Fruit fly (Drosophila melanogaster) whole organism, embryonic: ENCODE data around the gene RpL6.

Experiments
- Atf-2 ChIP-seq: fragments of 200-800 bp; sonication (Bioruptor generic); optimal IDR thresholded peaks from 2 replicates; lab custom pipeline; 2016; ENCODE audit warnings: missing biosample characterization, missing genetic modification characterization
- C15 ChIP-seq: fragments of 200-800 bp; sonication (Bioruptor generic); IDR thresholded peaks from 3 replicates; pipeline ENCODE4 v1.3.6; 2022; ENCODE audit warnings: missing biosample characterization, missing genetic modification characterization
- CG10209 ChIP-seq: fragments of 200-800 bp; sonication (Bioruptor generic); optimal IDR thresholded peaks from 3 replicates; lab custom pipeline; 2017; ENCODE audit warnings: missing biosample characterization, mild to moderate bottlenecking, missing genetic modification characterization, missing genetic modification reagents
- CG10267 ChIP-seq: fragments of 200-800 bp; sonication (Bioruptor generic); optimal IDR thresholded peaks from 2 replicates; lab custom pipeline; 2018; ENCODE audit warnings: missing biosample characterization, mild to moderate bottlenecking, missing genetic modification characterization, moderate library complexity
- CG12219 ChIP-seq: fragments of 200-800 bp; sonication (Bioruptor generic); optimal IDR thresholded peaks from 3 replicates; lab custom pipeline; 2018; ENCODE audit warnings: missing biosample characterization, mild to moderate bottlenecking, missing genetic modification characterization
- CG12299 ChIP-seq: fragments of 200-800 bp; sonication (Bioruptor generic); optimal IDR thresholded peaks from 2 replicates; lab custom pipeline; 2018; ENCODE audit warnings: missing biosample characterization, mild to moderate bottlenecking, missing genetic modification characterization
- CG13296 ChIP-seq: fragments of 200-800 bp; sonication (Bioruptor generic); optimal IDR thresholded peaks from 3 replicates; lab custom pipeline; 2018; ENCODE audit warnings: missing biosample characterization, mild to moderate bottlenecking, missing genetic modification characterization
- CG15479 ChIP-seq: fragments of 200-800 bp; sonication (Bioruptor generic); optimal IDR thresholded peaks from 3 replicates; lab custom pipeline; 2019; ENCODE audit warnings: missing biosample characterization, mild to moderate bottlenecking, missing genetic modification characterization, moderate library complexity
- CG18599 ChIP-seq: fragments of 200-800 bp; sonication (Bioruptor generic); optimal IDR thresholded peaks from 3 replicates; lab custom pipeline; 2017; ENCODE audit warnings: missing biosample characterization, missing genetic modification characterization, mild to moderate bottlenecking, moderate library complexity, missing genetic modification reagents
- CG2120 ChIP-seq: fragments of 200-800 bp; sonication (Bioruptor generic); optimal IDR thresholded peaks from 3 replicates; lab custom pipeline; 2016; ENCODE audit warnings: missing biosample characterization, missing genetic modification characterization
- CG2889 ChIP-seq: fragments of 200-800 bp; sonication (Bioruptor generic); IDR thresholded peaks from 3 replicates; pipeline ENCODE4 v1.3.6; 2022; ENCODE audit warnings: missing biosample characterization, missing genetic modification characterization
- CG30020 ChIP-seq: fragments of 200-800 bp; optimal IDR thresholded peaks from 2 replicates; lab custom pipeline; 2019; ENCODE audit warnings: missing biosample characterization, mild to moderate bottlenecking, missing genetic modification characterization, moderate library complexity
- CG31388 ChIP-seq: fragments of 200-800 bp; sonication (Bioruptor generic); optimal IDR thresholded peaks from 2 replicates; lab custom pipeline; 2016; ENCODE audit warnings: missing biosample characterization, missing genetic modification characterization
- CG31441 ChIP-seq: fragments of 200-800 bp; sonication (Bioruptor generic); IDR thresholded peaks from 2 replicates; pipeline ENCODE4 v1.3.6; 2022; ENCODE audit warnings: missing biosample characterization, missing genetic modification characterization
- CG33213 ChIP-seq: fragments of 200-800 bp; sonication (Bioruptor generic); optimal IDR thresholded peaks from 3 replicates; lab custom pipeline; 2016; ENCODE audit warnings: missing biosample characterization, missing genetic modification characterization
- CG8281 ChIP-seq: fragments of 200-800 bp; sonication (Bioruptor generic); optimal IDR thresholded peaks from 2 replicates; lab custom pipeline; 2018; ENCODE audit warnings: missing biosample characterization, mild to moderate bottlenecking, missing genetic modification characterization, moderate library complexity
- CG9609 ChIP-seq: fragments of 200-800 bp; sonication (Bioruptor generic); optimal IDR thresholded peaks from 3 replicates; lab custom pipeline; 2016; ENCODE audit warnings: missing biosample characterization, missing genetic modification characterization
- CkIIα-i1 ChIP-seq: fragments of 200-800 bp; sonication (Bioruptor generic); IDR thresholded peaks from 2 replicates; pipeline ENCODE4 v1.3.6; 2022; ENCODE audit warnings: missing biosample characterization, missing genetic modification characterization
- D19B ChIP-seq: fragments of 200-800 bp; sonication (Bioruptor generic); optimal IDR thresholded peaks from 2 replicates; lab custom pipeline; 2017; ENCODE audit warnings: missing biosample characterization, mild to moderate bottlenecking, missing genetic modification characterization
- Dek ChIP-seq: fragments of 200-800 bp; sonication (Bioruptor generic); optimal IDR thresholded peaks from 3 replicates; lab custom pipeline; 2019; ENCODE audit warnings: missing biosample characterization, mild to moderate bottlenecking, missing genetic modification characterization, moderate library complexity
- Drgx ChIP-seq: fragments of 200-800 bp; sonication (Bioruptor generic); IDR thresholded peaks from 2 replicates; pipeline ENCODE4 v1.3.6; 2022; ENCODE audit warnings: missing biosample characterization, missing genetic modification characterization
- Elba2 ChIP-seq: fragments of 200-800 bp; sonication (Bioruptor generic); optimal IDR thresholded peaks from 3 replicates; lab custom pipeline; 2016; ENCODE audit warnings: missing biosample characterization, missing genetic modification characterization
- HLHmδ ChIP-seq: fragments of 200-800 bp; sonication (Bioruptor generic); optimal IDR thresholded peaks from 2 replicates; lab custom pipeline; 2018; ENCODE audit warnings: missing biosample characterization, mild to moderate bottlenecking, missing genetic modification characterization, moderate library complexity
- MBD-R2 ChIP-seq: fragments of 200-800 bp; sonication (Bioruptor generic); IDR thresholded peaks from 2 replicates; pipeline ENCODE4 v1.3.6; 2022; ENCODE audit warnings: missing biosample characterization, missing genetic modification characterization
- NC2α ChIP-seq: fragments of 200-800 bp; sonication (Bioruptor generic); optimal IDR thresholded peaks from 2 replicates; lab custom pipeline; 2016; ENCODE audit warnings: missing biosample characterization, missing genetic modification characterization
- NFAT ChIP-seq: fragments of 200-800 bp; sonication (Bioruptor generic); IDR thresholded peaks from 2 replicates; pipeline ENCODE4 v1.3.6; 2022; ENCODE audit warnings: missing biosample characterization, missing genetic modification characterization
- Nf-YC ChIP-seq: fragments of 200-800 bp; optimal IDR thresholded peaks from 3 replicates; lab custom pipeline; 2019; ENCODE audit warnings: missing biosample characterization, mild to moderate bottlenecking, missing genetic modification characterization, moderate library complexity
- Sry-β ChIP-seq: fragments of 200-800 bp; sonication (Bioruptor generic); optimal IDR thresholded peaks from 2 replicates; lab custom pipeline; 2018; ENCODE audit warnings: missing biosample characterization, mild to moderate bottlenecking, missing genetic modification characterization, moderate library complexity
- Ssrp ChIP-seq: fragments of 200-800 bp; sonication (Bioruptor generic); optimal IDR thresholded peaks from 2 replicates; lab custom pipeline; 2018; ENCODE audit warnings: missing biosample characterization, mild to moderate bottlenecking, missing genetic modification characterization, moderate library complexity
- Xbp1 ChIP-seq: fragments of 200-800 bp; sonication (Bioruptor generic); optimal IDR thresholded peaks from 3 replicates; lab custom pipeline; 2016; ENCODE audit warnings: missing biosample characterization, mild to moderate bottlenecking, missing genetic modification characterization
- abd-A ChIP-seq: fragments of 200-800 bp; sonication (Bioruptor generic); optimal IDR thresholded peaks from 3 replicates; lab custom pipeline; 2019; ENCODE audit warnings: missing biosample characterization, mild to moderate bottlenecking, missing genetic modification characterization, moderate library complexity
- az2 ChIP-seq: fragments of 200-800 bp; sonication (Bioruptor generic); optimal IDR thresholded peaks from 3 replicates; lab custom pipeline; 2016; ENCODE audit warnings: missing biosample characterization, missing genetic modification characterization
- gcm ChIP-seq: fragments of 200-800 bp; sonication (Bioruptor generic); optimal IDR thresholded peaks from 2 replicates; lab custom pipeline; 2019; ENCODE audit warnings: missing biosample characterization, mild to moderate bottlenecking, missing genetic modification characterization, moderate library complexity
- gcm2 ChIP-seq: fragments of 200-800 bp; sonication (Bioruptor generic); optimal IDR thresholded peaks from 2 replicates; lab custom pipeline; 2016; ENCODE audit warnings: missing biosample characterization, missing genetic modification characterization
- gro ChIP-seq: fragments of 200-800 bp; sonication (Bioruptor generic); optimal IDR thresholded peaks from 2 replicates; lab custom pipeline; 2016; ENCODE audit warnings: missing biosample characterization, missing genetic modification characterization
- hb ChIP-seq: fragments of 200-800 bp; sonication (Bioruptor generic); IDR thresholded peaks from 3 replicates; pipeline ENCODE4 v1.3.6; 2022; ENCODE audit warnings: missing biosample characterization, missing genetic modification characterization; ENCODE audit not compliant: partially characterized antibody
- jing ChIP-seq: fragments of 200-800 bp; sonication (Bioruptor generic); optimal IDR thresholded peaks from 2 replicates; lab custom pipeline; 2018; ENCODE audit warnings: missing biosample characterization, mild to moderate bottlenecking, missing genetic modification characterization
- lab ChIP-seq: fragments of 200-800 bp; sonication (Bioruptor generic); optimal IDR thresholded peaks from 3 replicates; lab custom pipeline; 2017; ENCODE audit warnings: missing biosample characterization, missing genetic modification characterization, mild to moderate bottlenecking, moderate library complexity, missing genetic modification reagents
- lmd ChIP-seq: fragments of 200-800 bp; sonication (Bioruptor generic); IDR thresholded peaks from 2 replicates; pipeline ENCODE4 v1.3.6; 2022; ENCODE audit warnings: missing biosample characterization, missing genetic modification characterization
- nom ChIP-seq: fragments of 200-800 bp; sonication (Bioruptor generic); optimal IDR thresholded peaks from 2 replicates; lab custom pipeline; 2017; ENCODE audit warnings: missing biosample characterization, missing genetic modification characterization, mild to moderate bottlenecking, moderate library complexity, missing genetic modification reagents
- peb ChIP-seq: fragments of 200-800 bp; sonication (Bioruptor generic); IDR thresholded peaks from 2 replicates; pipeline ENCODE4 v1.3.6; 2022; ENCODE audit warnings: missing biosample characterization, missing genetic modification characterization
- pita ChIP-seq: fragments of 200-800 bp; sonication (Bioruptor generic); optimal IDR thresholded peaks from 2 replicates; lab custom pipeline; 2017; ENCODE audit warnings: missing biosample characterization, mild to moderate bottlenecking, missing genetic modification characterization
- psq ChIP-seq: fragments of 200-800 bp; sonication (Bioruptor generic); optimal IDR thresholded peaks from 2 replicates; lab custom pipeline; 2017; ENCODE audit warnings: missing biosample characterization, missing genetic modification characterization
- sima ChIP-seq: fragments of 200-800 bp; sonication (Bioruptor generic); optimal IDR thresholded peaks from 2 replicates; lab custom pipeline; 2016; ENCODE audit warnings: missing biosample characterization, missing genetic modification characterization
- ssp ChIP-seq: fragments of 200-800 bp; sonication (Bioruptor generic); IDR thresholded peaks from 2 replicates; pipeline ENCODE4 v1.3.6; 2022; ENCODE audit warnings: missing biosample characterization, missing genetic modification characterization
- tap ChIP-seq: fragments of 200-800 bp; optimal IDR thresholded peaks from 3 replicates; lab custom pipeline; 2019; ENCODE audit warnings: missing biosample characterization, mild to moderate bottlenecking, missing genetic modification characterization, moderate library complexity
- tgo ChIP-seq: fragments of 200-800 bp; sonication (Bioruptor generic); IDR thresholded peaks from 3 replicates; pipeline ENCODE4 v1.3.6; 2022; ENCODE audit warnings: missing biosample characterization, missing genetic modification characterization
- tio ChIP-seq: fragments of 200-800 bp; sonication (Bioruptor generic); optimal IDR thresholded peaks from 2 replicates; lab custom pipeline; 2017; ENCODE audit warnings: missing biosample characterization, missing genetic modification characterization, inconsistent platforms
- trem ChIP-seq: fragments of 200-800 bp; optimal IDR thresholded peaks from 3 replicates; lab custom pipeline; 2019; ENCODE audit warnings: missing biosample characterization, mild to moderate bottlenecking, missing genetic modification characterization, moderate library complexity
- tx ChIP-seq: fragments of 200-800 bp; sonication (Bioruptor generic); optimal IDR thresholded peaks from 2 replicates; lab custom pipeline; 2016; ENCODE audit warnings: missing biosample characterization, missing genetic modification characterization
- zfh2 ChIP-seq: fragments of 200-800 bp; sonication (Bioruptor generic); optimal IDR thresholded peaks from 2 replicates; lab custom pipeline; 2016; ENCODE audit warnings: missing biosample characterization, missing genetic modification characterization

RpL6 gene

dm6 chr3R:31616001-31616400 lies 20.0 kb upstream of the RpL6 start, which contains the start of the genes Mnat9 and CG1792 (continued):
- TF ChIP-seq CG31441 (GFP tag; lab: Robert Waterston, UW) (peak; percentile 98), CG31388 (GFP tag; lab: Kevin White, UChicago) (peak; percentile 97), abd-A (tag; lab: Kevin White, UChicago) (no peak), HLHmδ (GFP tag; lab: Kevin White, UChicago) (no peak), psq (peak; percentile 94), CG10209 (GFP tag; lab: Kevin White, UChicago) (peak; percentile 99), NC2α (peak; percentile 96), Ssrp (peak; percentile 99), Elba2 (peak; percentile 82), CG8281 (tag; lab: Kevin White, UChicago) (peak; percentile 89), NFAT (GFP tag; lab: Robert Waterston, UW) (peak; percentile 99), peb (peak; percentile 98), gro (GFP tag; lab: Kevin White, UChicago) (peak; percentile 99), trem (tag; lab: Kevin White, UChicago) (peak; percentile 96), Xbp1 (GFP tag; lab: Kevin White, UChicago) (peak; percentile 99), CG10267 (tag; lab: Kevin White, UChicago) (peak; percentile 93), CG2120 (peak; percentile 99), tx (GFP tag; lab: Kevin White, UChicago) (peak; percentile 99), zfh2 (GFP tag; lab: Kevin White, UChicago) (peak; percentile 99), CG2889 (GFP tag; lab: Robert Waterston, UW) (peak; percentile 99), CG30020 (tag; lab: Kevin White, UChicago) (peak; percentile 85), jing (GFP tag; lab: Kevin White, UChicago) (peak; percentile 98), tap (tag; lab: Kevin White, UChicago) (peak; percentile 98), MBD-R2 (GFP tag; lab: Robert Waterston, UW) (peak; percentile 100), nom (GFP tag; lab: Kevin White, UChicago) (peak; percentile 91), CG18599 (GFP tag; lab: Kevin White, UChicago) (peak; percentile 98), CG33213 (GFP tag; lab: Kevin White, UChicago) (peak; percentile 99), Atf-2 (peak; percentile 99), CG12219 (peak; percentile 97), lab (GFP tag; lab: Kevin White, UChicago) (peak; percentile 99), CG15479 (GFP tag; lab: Kevin White, UChicago) (peak; percentile 14), tio (GFP tag; lab: Kevin White, UChicago) (peak; percentile 99), az2 (GFP tag; lab: Kevin White, UChicago) (peak; percentile 99), CG12299 (tag; lab: Kevin White, UChicago) (peak; percentile 95), tgo (GFP tag; lab: Robert Waterston, UW) (peak; percentile 99), CkIIα-i1 (GFP tag; lab: Robert Waterston, UW) (peak; percentile 94), C15 (GFP tag; lab: Robert Waterston, UW) (peak; percentile 98), gcm2 (GFP tag; lab: Kevin White, UChicago) (peak; percentile 96), CG9609 (peak; percentile 99), D19B (peak; percentile 93), gcm (peak; percentile 96), pita (no peak), Dek (tag; lab: Kevin White, UChicago) (peak; percentile 98), lmd (GFP tag; lab: Robert Waterston, UW) (peak; percentile 99), hb (GFP tag; lab: Robert Waterston, UW) (no peak), Nf-YC (tag; lab: Kevin White, UChicago) (peak; percentile 84), CG13296 (GFP tag; lab: Kevin White, UChicago) (peak; percentile 96), Sry-β (GFP tag; lab: Kevin White, UChicago) (peak; percentile 68), sima (GFP tag; lab: Kevin White, UChicago) (peak; percentile 94), Drgx (GFP tag; lab: Robert Waterston, UW) (peak; percentile 99), ssp (GFP tag; lab: Robert Waterston, UW) (peak; percentile 95)
